Worm (Caenorhabditis elegans): ENCODE results near the gene ddx-46.

The ddx-46 gene

DNA sequence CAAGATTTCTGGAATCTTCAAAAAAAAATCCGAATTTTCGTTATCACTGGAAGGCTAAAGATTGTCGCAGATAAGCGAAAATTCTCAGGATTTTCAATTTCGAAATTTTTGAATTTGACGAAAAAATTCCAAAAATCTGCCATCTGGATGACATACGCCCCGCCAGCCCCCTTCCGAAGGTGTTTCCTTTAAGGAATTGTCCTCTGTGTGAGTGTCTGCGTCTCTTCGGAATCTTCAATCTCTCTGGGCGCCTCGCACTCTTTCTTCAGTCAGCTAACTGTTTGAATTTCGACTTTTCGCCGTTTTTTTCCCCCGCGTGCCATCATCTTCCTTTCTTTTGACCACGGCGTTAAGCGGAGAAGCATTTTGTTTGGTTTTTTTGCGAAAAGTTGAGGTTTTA, 22.9 kb downstream of the ddx-46 start:
- TF ChIP-seq unc-39 (tag; optimal IDR thresholded peaks at IDR 0.05): no peak
- no peak for TF ChIP-seq nhr-28 (tag; optimal IDR thresholded peaks at IDR 0.05)
- no peak for TF ChIP-seq nhr-12 (tag; optimal IDR thresholded peaks at IDR 0.05)
- no peak for TF ChIP-seq lin-32 (GFP tag; optimal IDR thresholded peaks at IDR 0.05)
- TF ChIP-seq cnd-1 (tag; optimal IDR thresholded peaks at IDR 0.05): no peak
- TF ChIP-seq ces-1 (GFP tag; optimal IDR thresholded peaks at IDR 0.05): no peak
- no peak for TF ChIP-seq zip-8 (tag; optimal IDR thresholded peaks at IDR 0.05)
- TF ChIP-seq unc-120 (tag; optimal IDR thresholded peaks at IDR 0.05; ENCODE audit: poor library complexity, severe bottlenecking): no peak
- TF ChIP-seq pha-4 (tag; optimal IDR thresholded peaks at IDR 0.05): no peak
- no peak for TF ChIP-seq elt-1 (tag; optimal IDR thresholded peaks at IDR 0.05; ENCODE audit: borderline replicate concordance, insufficient read depth)
- TF ChIP-seq sptf-1 (tag; optimal IDR thresholded peaks at IDR 0.05): no peak
- no peak for TF ChIP-seq tbx-8 (GFP tag; optimal IDR thresholded peaks at IDR 0.05)
- TF ChIP-seq elt-3 (tag; optimal IDR thresholded peaks at IDR 0.05): no peak

DNA sequence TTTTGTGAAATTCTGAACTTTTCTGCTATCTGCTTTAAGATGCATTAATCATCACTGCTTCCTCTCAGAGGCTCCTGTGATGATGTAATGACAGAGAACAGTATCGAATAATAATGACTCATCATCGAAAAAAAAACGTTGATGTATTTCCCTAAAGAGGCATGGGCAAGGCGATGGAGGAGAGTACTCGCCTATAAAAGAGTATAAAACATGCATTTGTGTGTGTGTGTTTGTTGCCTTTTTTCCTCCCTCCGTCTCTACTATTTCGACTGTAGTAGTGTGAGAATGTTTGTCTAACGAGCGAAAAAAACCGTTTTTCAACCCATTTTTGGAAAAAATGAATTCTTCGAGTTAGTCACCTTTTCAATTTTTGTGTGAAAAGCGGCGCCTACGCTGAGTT, 24.6 kb downstream of the ddx-46 start:
- no peak for TF ChIP-seq ces-1 (GFP tag; optimal IDR thresholded peaks at IDR 0.05)
- no peak for TF ChIP-seq nhr-28 (tag; optimal IDR thresholded peaks at IDR 0.05)
- TF ChIP-seq nhr-76 (tag; optimal IDR thresholded peaks at IDR 0.05): no peak
- TF ChIP-seq sptf-1 (tag; optimal IDR thresholded peaks at IDR 0.05): no peak
- TF ChIP-seq bed-3 (GFP tag; optimal IDR thresholded peaks at IDR 0.05): no peak
- TF ChIP-seq snpc-4 (tag; optimal IDR thresholded peaks at IDR 0.05): no peak
- TF ChIP-seq drap-1 (GFP tag; optimal IDR thresholded peaks at IDR 0.05): no peak
- no peak for TF ChIP-seq lin-32 (GFP tag; optimal IDR thresholded peaks at IDR 0.05)
- TF ChIP-seq blmp-1 (tag; optimal IDR thresholded peaks at IDR 0.05): no peak
- TF ChIP-seq elt-1 (tag; optimal IDR thresholded peaks at IDR 0.05; ENCODE audit: borderline replicate concordance, insufficient read depth): no peak
- TF ChIP-seq nhr-237 (tag; optimal IDR thresholded peaks at IDR 0.05): no peak
- TF ChIP-seq nhr-12 (tag; optimal IDR thresholded peaks at IDR 0.05): no peak
- no peak for TF ChIP-seq ceh-43 (GFP tag; optimal IDR thresholded peaks at IDR 0.05)
- TF ChIP-seq mab-5 (tag; optimal IDR thresholded peaks at IDR 0.05): no peak
- TF ChIP-seq mep-1 (tag; optimal IDR thresholded peaks at IDR 0.05): no peak
- no peak for TF ChIP-seq cnd-1 (tag; optimal IDR thresholded peaks at IDR 0.05)
- TF ChIP-seq mls-2 (tag; optimal IDR thresholded peaks at IDR 0.05): no peak

DNA sequence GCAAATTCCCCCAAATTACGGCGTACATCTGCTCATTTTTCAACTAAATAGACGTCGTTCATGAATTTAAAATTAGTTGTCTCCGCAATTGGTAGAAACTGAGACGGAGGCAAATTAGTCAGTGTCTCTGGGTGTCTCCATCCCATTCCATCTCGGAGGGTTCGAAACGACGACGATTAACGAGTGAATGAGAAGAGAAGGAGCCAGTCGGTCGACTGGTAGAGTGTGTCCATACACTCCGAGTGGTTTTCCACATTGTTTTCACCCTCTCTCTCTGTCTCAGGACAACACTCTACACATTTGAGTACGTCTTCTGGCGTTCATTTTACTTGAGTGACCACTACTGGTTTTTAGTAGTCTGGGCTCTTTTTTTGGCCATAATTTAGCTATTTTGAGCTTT, 30.5 kb downstream of the ddx-46 start:
- no peak for TF ChIP-seq unc-62 (GFP tag; optimal IDR thresholded peaks at IDR 0.05)
- TF ChIP-seq lin-32 (GFP tag; optimal IDR thresholded peaks at IDR 0.05): no peak
- no peak for TF ChIP-seq flh-1 (GFP tag; optimal IDR thresholded peaks at IDR 0.05)
- TF ChIP-seq drap-1 (GFP tag; optimal IDR thresholded peaks at IDR 0.05): no peak
- no peak for TF ChIP-seq ceh-43 (GFP tag; optimal IDR thresholded peaks at IDR 0.05)
- TF ChIP-seq tbx-8 (GFP tag; optimal IDR thresholded peaks at IDR 0.05): no peak
- TF ChIP-seq ztf-11 (tag; optimal IDR thresholded peaks at IDR 0.05): no peak
- no peak for TF ChIP-seq mls-2 (tag; optimal IDR thresholded peaks at IDR 0.05)
- TF ChIP-seq elt-3 (tag; optimal IDR thresholded peaks at IDR 0.05): no peak
- TF ChIP-seq lsy-2 (tag; optimal IDR thresholded peaks at IDR 0.05): no peak
- TF ChIP-seq nhr-76 (tag; optimal IDR thresholded peaks at IDR 0.05): no peak
- no peak for TF ChIP-seq sptf-1 (tag; optimal IDR thresholded peaks at IDR 0.05)
- peak; percentile 21 for TF ChIP-seq cnd-1 (tag; optimal IDR thresholded peaks at IDR 0.05)
- no peak for TF ChIP-seq M03D4.4 (tag; optimal IDR thresholded peaks at IDR 0.05)
- TF ChIP-seq nhr-12 (tag; optimal IDR thresholded peaks at IDR 0.05): no peak
- no peak for TF ChIP-seq ham-2 (GFP tag; optimal IDR thresholded peaks at IDR 0.05)
- TF ChIP-seq ces-1 (GFP tag; optimal IDR thresholded peaks at IDR 0.05): peak; percentile 45
- TF ChIP-seq snpc-4 (tag; optimal IDR thresholded peaks at IDR 0.05): no peak

DNA sequence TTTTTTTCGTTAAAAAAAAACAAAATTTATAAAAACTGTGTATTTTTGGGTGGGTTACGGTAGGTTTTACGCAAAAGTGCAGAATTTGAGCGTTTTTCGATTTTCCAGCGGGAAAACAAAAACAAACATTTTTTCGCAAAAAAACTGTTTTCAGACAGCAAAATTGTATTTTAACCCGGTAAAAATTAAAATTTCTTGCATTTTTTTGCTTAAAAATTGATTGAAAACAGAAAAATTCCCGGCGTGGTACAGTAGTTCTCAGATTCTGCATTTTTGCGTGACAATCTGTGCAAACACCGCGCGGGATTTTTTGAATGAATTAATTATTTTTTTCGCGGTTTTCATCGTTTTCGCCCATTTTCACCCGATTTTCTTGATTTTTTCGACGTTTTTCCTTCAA, 32.4 kb downstream of the ddx-46 start:
- TF ChIP-seq elt-1 (tag; optimal IDR thresholded peaks at IDR 0.05; ENCODE audit: borderline replicate concordance, insufficient read depth): no peak
- TF ChIP-seq lsy-2 (tag; optimal IDR thresholded peaks at IDR 0.05): peak; percentile 43
- TF ChIP-seq M03D4.4 (tag; optimal IDR thresholded peaks at IDR 0.05): no peak
- no peak for TF ChIP-seq ceh-39 (tag; optimal IDR thresholded peaks at IDR 0.05)

DNA sequence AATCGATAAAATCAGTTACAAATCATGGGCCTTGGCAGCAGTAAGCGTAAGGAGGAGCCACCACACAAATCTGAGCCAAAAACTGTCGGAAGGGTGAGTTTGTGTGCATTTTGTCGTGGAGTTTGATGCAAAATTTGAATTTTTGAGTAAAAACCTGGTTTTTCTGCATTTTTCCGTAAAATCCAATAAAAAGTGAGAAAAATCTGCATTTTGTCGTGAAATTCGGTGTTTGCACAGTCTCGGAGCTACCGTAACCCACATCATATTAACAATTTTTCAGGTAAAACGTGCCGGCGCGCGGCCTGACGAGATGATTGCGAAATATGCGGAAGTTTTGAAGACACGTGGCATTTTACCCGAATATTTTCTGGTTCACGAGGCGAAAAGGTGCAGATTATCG, 33.5 kb downstream of the ddx-46 start:
- TF ChIP-seq cnd-1 (tag; optimal IDR thresholded peaks at IDR 0.05) (no peak), flh-1 (GFP tag; optimal IDR thresholded peaks at IDR 0.05) (no peak), mep-1 (tag; optimal IDR thresholded peaks at IDR 0.05) (no peak), unc-120 (tag; optimal IDR thresholded peaks at IDR 0.05; ENCODE audit: poor library complexity, severe bottlenecking) (no peak), ceh-39 (tag; optimal IDR thresholded peaks at IDR 0.05) (no peak), ham-2 (GFP tag; optimal IDR thresholded peaks at IDR 0.05) (no peak), nhr-237 (tag; optimal IDR thresholded peaks at IDR 0.05) (no peak), mab-5 (tag; optimal IDR thresholded peaks at IDR 0.05) (no peak), lin-13 (tag; optimal IDR thresholded peaks at IDR 0.05) (no peak), nhr-12 (tag; optimal IDR thresholded peaks at IDR 0.05) (no peak), pha-4 (tag; optimal IDR thresholded peaks at IDR 0.05) (no peak), nhr-28 (tag; optimal IDR thresholded peaks at IDR 0.05) (no peak), hlh-1 (tag; optimal IDR thresholded peaks at IDR 0.05) (no peak), elt-3 (tag; optimal IDR thresholded peaks at IDR 0.05) (no peak), mls-2 (tag; optimal IDR thresholded peaks at IDR 0.05) (no peak), nhr-76 (tag; optimal IDR thresholded peaks at IDR 0.05) (no peak)
